Worm (Caenorhabditis elegans) whole organism, L3 larva: ENCODE measurements around the gene frm-5.2.
"Not testable (repeated sequence)": the region's sequence is repeated elsewhere in the genome, so short reads cannot be mapped to it uniquely, and the experiment has no call there.

Experiments
- ZK546.5 ChIP-seq: sonication (generic microtip); optimal IDR thresholded peaks from 2 replicates; lab custom pipeline; 2017; ENCODE audit warnings: missing biosample characterization, missing genetic modification characterization
- ama-1 ChIP-seq: fragments of 150-350 bp; optimal IDR thresholded peaks from 2 replicates; lab custom pipeline; 2018
- ceh-16 ChIP-seq: sonication (generic microtip); optimal IDR thresholded peaks from 2 replicates; lab custom pipeline; 2017; ENCODE audit warnings: missing biosample characterization, missing genetic modification characterization
- ceh-82 ChIP-seq: fragments of 150-350 bp; optimal IDR thresholded peaks from 2 replicates; lab custom pipeline; 2014; ENCODE audit warnings: missing biosample characterization, missing genetic modification characterization
- egl-27 ChIP-seq: sonication (generic microtip); optimal IDR thresholded peaks from 4 replicates; lab custom pipeline; 2017; ENCODE audit warnings: missing biosample characterization, missing genetic modification reagents, missing genetic modification characterization
- egl-5 ChIP-seq: fragments of 150-350 bp; optimal IDR thresholded peaks from 2 replicates; lab custom pipeline; 2017; ENCODE audit warnings: missing biosample characterization, missing genetic modification reagents, missing genetic modification characterization, inconsistent platforms
- elt-2 ChIP-seq: sonication (generic microtip); optimal IDR thresholded peaks from 2 replicates; lab custom pipeline; 2016; ENCODE audit warnings: missing genetic modification reagents, mild to moderate bottlenecking, missing genetic modification characterization, missing compliant biosample characterization
- jun-1 ChIP-seq: fragments of 150-350 bp; optimal IDR thresholded peaks from 2 replicates; lab custom pipeline; 2014; ENCODE audit warnings: missing biosample characterization, missing genetic modification reagents, missing genetic modification characterization
- lin-39 ChIP-seq: fragments of 150-350 bp; optimal IDR thresholded peaks from 2 replicates; lab custom pipeline; 2018; ENCODE audit warnings: missing biosample characterization, missing genetic modification reagents, missing genetic modification characterization
- lsy-12 ChIP-seq: sonication (generic microtip); optimal IDR thresholded peaks from 2 replicates; lab custom pipeline; 2016; ENCODE audit warnings: mild to moderate bottlenecking, missing genetic modification characterization, missing compliant biosample characterization
- nhr-11 ChIP-seq: fragments of 150-350 bp; optimal IDR thresholded peaks from 2 replicates; lab custom pipeline; 2014; ENCODE audit warnings: missing biosample characterization, missing genetic modification characterization
- nhr-12 ChIP-seq: fragments of 150-350 bp; optimal IDR thresholded peaks from 2 replicates; lab custom pipeline; 2014; ENCODE audit warnings: missing biosample characterization, missing genetic modification characterization
- nhr-23 ChIP-seq: fragments of 150-350 bp; optimal IDR thresholded peaks from 2 replicates; lab custom pipeline; 2014; ENCODE audit warnings: missing biosample characterization, missing genetic modification reagents, missing genetic modification characterization
- nhr-237 ChIP-seq: fragments of 150-350 bp; optimal IDR thresholded peaks from 2 replicates; lab custom pipeline; 2014; ENCODE audit warnings: missing biosample characterization, missing genetic modification characterization
- pha-4 ChIP-seq: fragments of 150-350 bp; optimal IDR thresholded peaks from 2 replicates; lab custom pipeline; 2014; ENCODE audit warnings: missing biosample characterization, missing genetic modification reagents, missing genetic modification characterization
- ztf-11 ChIP-seq: fragments of 150-350 bp; optimal IDR thresholded peaks from 2 replicates; lab custom pipeline; 2014; ENCODE audit warnings: missing biosample characterization, missing genetic modification characterization

The frm-5.2 gene

ce11 chrIV:53539-53938, 53.1 kb downstream of the frm-5.2 start, which contains the start of gene T05C7.4:
Gene T05C7.4 (minus strand): TSS chrIV:53639.
- TF ChIP-seq nhr-23 (tag; lab: Kevin White, UChicago): no peak
- no peak for TF ChIP-seq nhr-12 (tag; lab: Kevin White, UChicago)
- TF ChIP-seq ama-1 (lab: Kevin White, UChicago): no peak
- TF ChIP-seq egl-5: no peak
- TF ChIP-seq ceh-16 (tag; lab: Kevin White, UChicago): no peak
- no peak for TF ChIP-seq jun-1 (tag; lab: Kevin White, UChicago)
- no peak for TF ChIP-seq egl-27 (tag; lab: Kevin White, UChicago)
- TF ChIP-seq pha-4: no peak
- TF ChIP-seq nhr-11 (tag; lab: Kevin White, UChicago): no peak
- TF ChIP-seq ZK546.5: no peak
- TF ChIP-seq ceh-82: no peak

ce11 chrIV:58818-59217, 58.4 kb downstream of the frm-5.2 start, which contains the start of gene T05C7.5:
Gene T05C7.5 (minus strand): TSS chrIV:58918.
- no peak for TF ChIP-seq lsy-12
- TF ChIP-seq ztf-11 (tag; lab: Kevin White, UChicago): no peak
- TF ChIP-seq, all 47 proteins: peak for 0

- not testable (repeated sequence) for TF ChIP-seq nhr-237 (tag; lab: Kevin White, UChicago); elt-2 (tag; lab: Kevin White, UChicago); lin-39
These were observed 61.0 kb downstream of the frm-5.2 start, which contains the start of gene T05C7.7 for ce11 chrIV:61448-61847. Gene T05C7.7 (plus strand): TSS chrIV:61748.
